Worm (Caenorhabditis elegans) whole organism, midembryonic: ENCODE data around the gene dsl-7.

Experiments used
- T22C8.4 ChIP-seq: fragments of 200-800 bp; sonication (Bioruptor generic); IDR thresholded peaks from 2 replicates; pipeline ENCODE4 v1.3.6; 2022; ENCODE audit warnings: missing genetic modification characterization, missing compliant biosample characterization
- cog-1 ChIP-seq: sonication (generic microtip); optimal IDR thresholded peaks from 2 replicates; lab custom pipeline; 2016; ENCODE audit warnings: missing genetic modification characterization, missing compliant biosample characterization
- flt-1 ChIP-seq: fragments of 200-800 bp; sonication (Bioruptor generic); IDR thresholded peaks from 2 replicates; pipeline ENCODE4 v1.3.6; 2022; ENCODE audit warnings: missing genetic modification characterization, missing compliant biosample characterization
- klf-2 ChIP-seq: fragments of 200-800 bp; sonication (Bioruptor generic); conservative IDR thresholded peaks from 2 replicates; pipeline ENCODE4 v1.3.6; 2022; ENCODE audit warnings: missing genetic modification reagents, missing genetic modification characterization, missing compliant biosample characterization
- ref-1 ChIP-seq: fragments of 200-800 bp; sonication (Bioruptor generic); conservative IDR thresholded peaks from 2 replicates; pipeline ENCODE4 v1.3.6; 2022; ENCODE audit warnings: missing genetic modification reagents, missing genetic modification characterization, missing compliant biosample characterization
- tab-1 ChIP-seq: fragments of 200-800 bp; sonication (Bioruptor generic); IDR thresholded peaks from 2 replicates; pipeline ENCODE4 v1.3.6; 2022; ENCODE audit warnings: missing genetic modification characterization, missing compliant biosample characterization
- ztf-23 ChIP-seq: fragments of 200-800 bp; sonication (Bioruptor generic); IDR thresholded peaks from 2 replicates; pipeline ENCODE4 v1.3.6; 2022; ENCODE audit warnings: missing genetic modification reagents, missing genetic modification characterization, missing compliant biosample characterization
- ztf-29 ChIP-seq: fragments of 200-800 bp; sonication (Bioruptor generic); IDR thresholded peaks from 2 replicates; pipeline ENCODE4 v1.3.6; 2022; ENCODE audit warnings: missing genetic modification reagents, missing genetic modification characterization, missing compliant biosample characterization

DNA sequence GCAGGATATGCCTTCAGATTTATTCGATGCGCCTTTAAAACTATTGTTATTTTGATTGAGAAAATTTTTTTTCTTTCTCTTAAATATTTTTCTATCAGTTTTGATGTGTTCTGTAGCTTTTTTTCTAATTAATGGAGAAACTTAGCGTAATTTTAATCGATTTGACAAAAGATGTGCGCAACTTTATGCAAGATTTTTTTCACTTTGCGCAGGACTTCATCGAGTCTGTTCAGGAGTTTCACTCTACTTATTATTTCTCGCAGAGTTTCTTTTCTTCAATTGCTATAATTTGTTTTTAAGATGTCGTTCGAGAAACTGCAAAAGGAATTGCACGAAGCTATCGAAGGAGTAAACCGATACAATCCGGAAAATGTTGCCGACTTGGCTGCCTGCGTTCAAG is 39.2 kb upstream of the dsl-7 start, which contains the start of gene eif-3.K:
- TF ChIP-seq flt-1 (GFP tag; lab: Robert Waterston, UW) (no peak), ztf-23 (GFP tag; lab: Robert Waterston, UW) (no peak), tab-1 (GFP tag; lab: Robert Waterston, UW) (no peak), T22C8.4 (GFP tag; lab: Robert Waterston, UW) (no peak), ref-1 (GFP tag; lab: Robert Waterston, UW) (no peak), cog-1 (tag; lab: Kevin White, UChicago) (no peak), ztf-29 (GFP tag; lab: Robert Waterston, UW) (no peak), klf-2 (GFP tag; lab: Robert Waterston, UW) (no peak)
